Worm (Caenorhabditis elegans): Measurements from ENCODE around the gene bath-9.

DNA sequence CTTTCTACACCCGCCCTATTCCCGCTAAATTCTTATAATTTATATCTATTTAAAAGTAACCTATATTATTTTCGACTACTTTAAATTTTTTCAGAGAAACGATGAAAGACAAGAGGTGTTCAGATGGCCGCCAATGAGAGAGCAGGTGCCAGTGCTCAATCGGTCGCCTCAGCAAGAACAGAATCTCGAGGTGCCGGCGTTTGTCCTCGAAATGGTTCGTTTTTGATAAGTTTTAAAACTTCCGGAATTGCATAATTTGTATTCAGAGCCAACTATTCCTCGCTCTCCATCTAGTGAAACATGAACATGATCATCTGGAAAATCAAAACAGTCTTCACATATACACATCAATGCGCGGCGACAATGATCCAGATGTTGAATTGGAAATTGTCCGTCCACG lies 5.9 kb upstream of the bath-9 start, which contains the start of gene bath-23:
- TF ChIP-seq ama-1 (optimal IDR thresholded peaks at IDR 0.05) (no peak), tbx-11 (GFP tag; IDR thresholded peaks at IDR 0.05) (no peak), tbx-37 (GFP tag; conservative IDR thresholded peaks at IDR 0.05) (no peak)
